Worm (Caenorhabditis elegans) whole organism, early embryonic: ENCODE results near the gene ttr-3.

Source experiments
- F13C5.2 ChIP-seq: sonication (generic microtip); optimal IDR thresholded peaks from 2 replicates; lab custom pipeline; 2017; ENCODE audit warnings: mild to moderate bottlenecking, missing genetic modification characterization, inconsistent platforms, missing compliant biosample characterization
- aly-1 ChIP-seq: sonication (generic microtip); optimal IDR thresholded peaks from 2 replicates; lab custom pipeline; 2016; ENCODE audit warnings: missing genetic modification characterization, missing compliant biosample characterization
- ama-1 ChIP-seq: fragments of 150-350 bp; optimal IDR thresholded peaks from 2 replicates; lab custom pipeline; 2014
- ceh-13 ChIP-seq: fragments of 200-800 bp; sonication (Bioruptor generic); optimal IDR thresholded peaks from 2 replicates; lab custom pipeline; 2018; ENCODE audit warnings: mild to moderate bottlenecking, missing genetic modification characterization, missing compliant biosample characterization
- hmg-4 ChIP-seq: fragments of 200-800 bp; sonication (Bioruptor generic); optimal IDR thresholded peaks from 2 replicates; lab custom pipeline; 2018; ENCODE audit warnings: mild to moderate bottlenecking, missing genetic modification characterization, missing compliant biosample characterization
- hnd-1 ChIP-seq: sonication (generic microtip); optimal IDR thresholded peaks from 2 replicates; lab custom pipeline; 2016; ENCODE audit warnings: missing genetic modification characterization, missing compliant biosample characterization
- scrt-1 ChIP-seq: fragments of 200-800 bp; sonication (Bioruptor generic); IDR thresholded peaks from 2 replicates; pipeline ENCODE4 v1.3.6; 2022; ENCODE audit warnings: missing genetic modification characterization, missing compliant biosample characterization

DNA sequence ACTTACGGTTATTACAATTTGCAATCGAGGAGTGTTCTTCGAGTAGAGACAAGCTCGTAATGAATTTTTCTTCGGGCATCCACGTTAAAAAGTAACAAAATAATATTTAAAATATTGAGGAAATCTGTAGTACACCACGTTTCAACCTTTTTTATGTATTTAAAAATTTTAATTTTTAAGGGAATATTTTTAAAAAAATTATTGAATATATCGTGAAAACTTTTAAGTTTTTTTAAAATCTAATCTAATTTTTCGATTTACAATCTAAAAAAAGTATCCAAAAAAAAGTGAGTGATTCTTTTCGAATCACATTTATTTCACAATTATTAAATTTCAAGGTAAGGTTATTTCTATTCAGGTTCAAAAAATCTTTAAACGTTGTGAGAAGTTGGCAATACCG is 18.2 kb upstream of the ttr-3 start, which contains the start of gene gln-2:
- TF ChIP-seq ceh-13 (GFP tag; lab: Kevin White, UChicago) (no peak), ama-1 (no peak), hnd-1 (tag; lab: Kevin White, UChicago) (no peak), scrt-1 (GFP tag; lab: Robert Waterston, UW) (no peak), aly-1 (tag; lab: Kevin White, UChicago) (no peak), hmg-4 (no peak), F13C5.2 (no peak)
